Fruit fly (Drosophila melanogaster) whole organism, embryonic: ENCODE results near the gene BTBD9.
A peak's percentile ranks its signal among the peaks of the same experiment; 100 is the strongest.

Experiments
- B-H1 ChIP-seq: fragments of 200-800 bp; sonication (Bioruptor generic); IDR thresholded peaks from 3 replicates; pipeline ENCODE4 v1.3.6; 2022; ENCODE audit warnings: missing biosample characterization, missing genetic modification characterization
- Blimp-1 ChIP-seq: fragments of 200-800 bp; sonication (Bioruptor generic); optimal IDR thresholded peaks from 3 replicates; lab custom pipeline; 2018; ENCODE audit warnings: missing biosample characterization, missing genetic modification characterization, mild to moderate bottlenecking, moderate library complexity, missing genetic modification reagents
- CG1024 ChIP-seq: fragments of 200-800 bp; sonication (Bioruptor generic); IDR thresholded peaks from 2 replicates; pipeline ENCODE4 v1.3.6; 2022; ENCODE audit warnings: missing biosample characterization, missing genetic modification characterization
- CG11456 ChIP-seq: fragments of 200-800 bp; sonication (Bioruptor generic); IDR thresholded peaks from 3 replicates; pipeline ENCODE4 v1.3.6; 2022; ENCODE audit warnings: missing biosample characterization, missing genetic modification characterization
- CG13296 ChIP-seq: fragments of 200-800 bp; sonication (Bioruptor generic); optimal IDR thresholded peaks from 3 replicates; lab custom pipeline; 2018; ENCODE audit warnings: missing biosample characterization, mild to moderate bottlenecking, missing genetic modification characterization
- CG14441 ChIP-seq: fragments of 200-800 bp; sonication (Bioruptor generic); IDR thresholded peaks from 2 replicates; pipeline ENCODE4 v1.3.6; 2022; ENCODE audit warnings: missing biosample characterization, missing genetic modification characterization
- CG14965 ChIP-seq: fragments of 200-800 bp; sonication (Bioruptor generic); optimal IDR thresholded peaks from 2 replicates; lab custom pipeline; 2016; ENCODE audit warnings: missing biosample characterization, missing genetic modification characterization, borderline replicate concordance
- CG16815 ChIP-seq: fragments of 200-800 bp; sonication (Bioruptor generic); optimal IDR thresholded peaks from 3 replicates; lab custom pipeline; 2017; ENCODE audit warnings: missing biosample characterization, mild to moderate bottlenecking, missing genetic modification characterization
- CG17568 ChIP-seq: fragments of 200-800 bp; sonication (Bioruptor generic); optimal IDR thresholded peaks from 2 replicates; lab custom pipeline; 2018; ENCODE audit warnings: missing biosample characterization, mild to moderate bottlenecking, missing genetic modification characterization, moderate library complexity
- CG17802 ChIP-seq: fragments of 200-800 bp; sonication (Bioruptor generic); optimal IDR thresholded peaks from 2 replicates; lab custom pipeline; 2018; ENCODE audit warnings: missing biosample characterization, mild to moderate bottlenecking, missing genetic modification characterization, moderate library complexity
- CG2116 ChIP-seq: fragments of 200-800 bp; sonication (Bioruptor generic); optimal IDR thresholded peaks from 3 replicates; lab custom pipeline; 2018; ENCODE audit warnings: missing biosample characterization, mild to moderate bottlenecking, missing genetic modification characterization
- CG2129 ChIP-seq: fragments of 200-800 bp; sonication (Bioruptor generic); IDR thresholded peaks from 2 replicates; pipeline ENCODE4 v1.3.6; 2022; ENCODE audit warnings: missing biosample characterization, missing genetic modification characterization; ENCODE audit not compliant: partially characterized antibody
- CG4730 ChIP-seq: fragments of 200-800 bp; sonication (Bioruptor generic); IDR thresholded peaks from 2 replicates; pipeline ENCODE4 v1.3.6; 2022; ENCODE audit warnings: missing biosample characterization, missing genetic modification characterization
- CG8290 ChIP-seq, 3 experiments: fragments of 200-800 bp; sonication (Bioruptor generic); optimal IDR thresholded peaks; 2 replicates each; lab custom pipeline; 2016 to 2019; ENCODE audit warnings: missing biosample characterization in 3 of 3, missing genetic modification characterization in 3 of 3, mild to moderate bottlenecking in 2 of 3, moderate library complexity in 1 of 3
- CG8478 ChIP-seq: fragments of >200 bp; optimal IDR thresholded peaks from 2 replicates; lab custom pipeline; 2018
- CG9609 ChIP-seq: fragments of 200-800 bp; sonication (Bioruptor generic); optimal IDR thresholded peaks from 3 replicates; lab custom pipeline; 2016; ENCODE audit warnings: missing biosample characterization, missing genetic modification characterization
- CG9727 ChIP-seq: fragments of 200-800 bp; sonication (Bioruptor generic); optimal IDR thresholded peaks from 3 replicates; lab custom pipeline; 2017; ENCODE audit warnings: missing biosample characterization, mild to moderate bottlenecking, missing genetic modification characterization
- D19A ChIP-seq: fragments of 200-800 bp; optimal IDR thresholded peaks from 3 replicates; lab custom pipeline; 2019; ENCODE audit warnings: missing biosample characterization, mild to moderate bottlenecking, missing genetic modification characterization, moderate library complexity
- Dek ChIP-seq: fragments of 200-800 bp; sonication (Bioruptor generic); optimal IDR thresholded peaks from 3 replicates; lab custom pipeline; 2019; ENCODE audit warnings: missing biosample characterization, mild to moderate bottlenecking, missing genetic modification characterization, moderate library complexity
- Doc3 ChIP-seq: fragments of 200-800 bp; sonication (Bioruptor generic); IDR thresholded peaks from 3 replicates; pipeline ENCODE4 v1.3.6; 2022; ENCODE audit warnings: missing biosample characterization, missing genetic modification characterization; ENCODE audit not compliant: partially characterized antibody
- E2f1 ChIP-seq: fragments of 200-800 bp; sonication (Bioruptor generic); IDR thresholded peaks from 2 replicates; pipeline ENCODE4 v1.3.6; 2022; ENCODE audit warnings: missing biosample characterization, missing genetic modification characterization
- ERR ChIP-seq: fragments of 200-800 bp; sonication (Bioruptor generic); optimal IDR thresholded peaks from 2 replicates; lab custom pipeline; 2016; ENCODE audit warnings: missing biosample characterization, missing genetic modification characterization
- Fer2 ChIP-seq: fragments of 200-800 bp; sonication (Bioruptor generic); optimal IDR thresholded peaks from 2 replicates; lab custom pipeline; 2018; ENCODE audit warnings: missing biosample characterization, mild to moderate bottlenecking, missing genetic modification characterization, moderate library complexity
- H2.0 ChIP-seq: fragments of 200-800 bp; sonication (Bioruptor generic); IDR thresholded peaks from 2 replicates; pipeline ENCODE4 v1.3.6; 2022; ENCODE audit warnings: missing biosample characterization, missing genetic modification characterization
- Hsf ChIP-seq: fragments of 200-800 bp; sonication (Bioruptor generic); optimal IDR thresholded peaks from 3 replicates; lab custom pipeline; 2016; ENCODE audit warnings: missing biosample characterization, missing genetic modification characterization
- Max ChIP-seq: fragments of 200-800 bp; sonication (Bioruptor generic); optimal IDR thresholded peaks from 2 replicates; lab custom pipeline; 2016; ENCODE audit warnings: missing biosample characterization, mild to moderate bottlenecking, missing genetic modification characterization
- Scr ChIP-seq: fragments of 200-800 bp; sonication (Bioruptor generic); IDR thresholded peaks from 2 replicates; pipeline ENCODE4 v1.3.6; 2022; ENCODE audit warnings: missing biosample characterization, missing genetic modification characterization; ENCODE audit not compliant: partially characterized antibody
- Sin3A ChIP-seq: fragments of >200 bp; optimal IDR thresholded peaks from 2 replicates; lab custom pipeline; 2018
- Spps ChIP-seq: fragments of 200-800 bp; sonication (Bioruptor generic); optimal IDR thresholded peaks from 2 replicates; lab custom pipeline; 2018; ENCODE audit warnings: missing biosample characterization, mild to moderate bottlenecking, missing genetic modification characterization
- Tbp ChIP-seq: fragments of >200 bp; optimal IDR thresholded peaks from 2 replicates; lab custom pipeline; 2018; ENCODE audit warnings: missing biosample characterization, missing genetic modification characterization
- Xbp1 ChIP-seq: fragments of 200-800 bp; sonication (Bioruptor generic); optimal IDR thresholded peaks from 3 replicates; lab custom pipeline; 2016; ENCODE audit warnings: missing biosample characterization, mild to moderate bottlenecking, missing genetic modification characterization
- cas ChIP-seq: fragments of 200-800 bp; sonication (Bioruptor generic); IDR thresholded peaks from 2 replicates; pipeline ENCODE4 v1.3.6; 2022; ENCODE audit warnings: missing biosample characterization, missing genetic modification characterization
- crp ChIP-seq, 2 experiments: fragments of 200-800 bp; sonication (Bioruptor generic); optimal IDR thresholded peaks; 2 replicates in 1 of 2; 3 replicates in 1 of 2; lab custom pipeline; 2017; ENCODE audit warnings: missing biosample characterization in 2 of 2, missing genetic modification characterization in 2 of 2, mild to moderate bottlenecking in 1 of 2, moderate library complexity in 1 of 2
- fd3F ChIP-seq: fragments of 200-800 bp; sonication (Bioruptor generic); optimal IDR thresholded peaks from 2 replicates; lab custom pipeline; 2018; ENCODE audit warnings: missing biosample characterization, mild to moderate bottlenecking, missing genetic modification characterization, moderate library complexity
- gfzf ChIP-seq: fragments of 200-800 bp; sonication (Bioruptor generic); optimal IDR thresholded peaks from 2 replicates; lab custom pipeline; 2016; ENCODE audit warnings: missing biosample characterization, mild to moderate bottlenecking, missing genetic modification characterization, moderate library complexity
- grau ChIP-seq: fragments of 200-800 bp; optimal IDR thresholded peaks from 3 replicates; lab custom pipeline; 2019; ENCODE audit warnings: missing biosample characterization, mild to moderate bottlenecking, missing genetic modification characterization, moderate library complexity
- hth ChIP-seq: fragments of >200 bp; optimal IDR thresholded peaks from 2 replicates; lab custom pipeline; 2017; ENCODE audit warnings: inconsistent platforms
- insv ChIP-seq, 2 experiments: fragments of 200-800 bp; sonication (Bioruptor generic); optimal IDR thresholded peaks; 3 replicates each; lab custom pipeline; 2016 to 2018; ENCODE audit warnings: missing biosample characterization in 2 of 2, missing genetic modification characterization in 2 of 2
- jumu ChIP-seq: fragments of 200-800 bp; sonication (Bioruptor generic); optimal IDR thresholded peaks from 3 replicates; lab custom pipeline; 2016; ENCODE audit warnings: missing biosample characterization, missing genetic modification characterization
- kah ChIP-seq: fragments of 200-800 bp; sonication (Bioruptor generic); optimal IDR thresholded peaks from 2 replicates; lab custom pipeline; 2018; ENCODE audit warnings: missing biosample characterization, mild to moderate bottlenecking, missing genetic modification characterization
- ken ChIP-seq: fragments of 200-800 bp; sonication (Bioruptor generic); IDR thresholded peaks from 3 replicates; pipeline ENCODE4 v1.3.6; 2022; ENCODE audit warnings: missing biosample characterization, missing genetic modification characterization
- kni ChIP-seq: fragments of 200-800 bp; sonication (Bioruptor generic); optimal IDR thresholded peaks from 3 replicates; lab custom pipeline; 2017; ENCODE audit warnings: mild to moderate bottlenecking, missing biosample characterization, missing genetic modification reagents, missing genetic modification characterization
- knrl ChIP-seq: fragments of 200-800 bp; sonication (Bioruptor generic); IDR thresholded peaks from 3 replicates; pipeline ENCODE4 v1.3.6; 2022; ENCODE audit warnings: missing biosample characterization, missing genetic modification characterization; ENCODE audit not compliant: partially characterized antibody
- row ChIP-seq: fragments of 200-800 bp; sonication (Bioruptor generic); IDR thresholded peaks from 3 replicates; pipeline ENCODE4 v1.3.6; 2022; ENCODE audit warnings: missing biosample characterization, missing genetic modification characterization
- sc ChIP-seq, 3 experiments: fragments of >200 bp in 2 of 3; fragments of 200-800 bp in 1 of 3; sonication (Bioruptor generic) in 1 of 3; optimal IDR thresholded peaks; 2 replicates in 2 of 3; 3 replicates in 1 of 3; lab custom pipeline; 2017; ENCODE audit warnings: mild to moderate bottlenecking in 1 of 3, missing biosample characterization in 1 of 3, missing genetic modification characterization in 1 of 3, missing genetic modification reagents in 1 of 3
- wdn ChIP-seq: fragments of 200-800 bp; sonication (Bioruptor generic); IDR thresholded peaks from 2 replicates; pipeline ENCODE4 v1.3.6; 2022; ENCODE audit warnings: missing biosample characterization, missing genetic modification characterization
- zen ChIP-seq: fragments of 200-800 bp; sonication (Bioruptor generic); optimal IDR thresholded peaks from 3 replicates; lab custom pipeline; 2018; ENCODE audit warnings: missing biosample characterization, mild to moderate bottlenecking, missing genetic modification characterization, moderate library complexity
- zen2 ChIP-seq: fragments of 200-800 bp; sonication (Bioruptor generic); IDR thresholded peaks from 3 replicates; pipeline ENCODE4 v1.3.6; 2022; ENCODE audit warnings: missing biosample characterization, missing genetic modification characterization; ENCODE audit not compliant: partially characterized antibody

The BTBD9 gene

dm6 chrX:10802457-10803378, 34.4 kb downstream of the BTBD9 start (continued):
- TF ChIP-seq row (GFP tag; lab: Robert Waterston, UW) (peak; percentile 75), Blimp-1 (peak; percentile 67), CG2116 (peak; percentile 32), Xbp1 (GFP tag; lab: Kevin White, UChicago) (peak; percentile 32), cas (GFP tag; lab: Robert Waterston, UW) (no peak), CG17802 (tag; lab: Kevin White, UChicago) (no peak), B-H1 (peak; percentile 27; the same call in 1 of the 3 replicates), CG9727 (GFP tag; lab: Kevin White, UChicago) (peak; percentile 61), zen (tag; lab: Kevin White, UChicago) (peak; percentile 23), ERR (GFP tag; lab: Kevin White, UChicago) (no peak), Fer2 (tag; lab: Kevin White, UChicago) (peak; percentile 11), CG14965 (GFP tag; lab: Kevin White, UChicago) (no peak), CG13296 (peak; percentile 58), Spps (tag; lab: Kevin White, UChicago) (peak; percentile 8), wdn (GFP tag; lab: Robert Waterston, UW) (no peak), CG14441 (GFP tag; lab: Robert Waterston, UW) (peak; percentile 42; the same call in 1 of the 2 replicates), CG4730 (no peak), Tbp (GFP tag; lab: Kevin White, UChicago) (no peak), kah (GFP tag; lab: Kevin White, UChicago) (peak; percentile 17), gfzf (GFP tag; lab: Kevin White, UChicago) (no peak), Max (no peak), CG11456 (GFP tag; lab: Robert Waterston, UW) (no peak), sc (optimal IDR thresholded peaks at IDR 0.05; lab: Kevin White, UChicago) (no peak), sc (GFP tag; optimal IDR thresholded peaks at IDR 0.05; lab: Kevin White, UChicago) (peak; percentile 61), Doc3 (GFP tag; lab: Robert Waterston, UW) (no peak), E2f1 (GFP tag; lab: Robert Waterston, UW) (peak; percentile 45; the same call in 1 of the 2 replicates), zen2 (GFP tag; lab: Robert Waterston, UW) (no peak), jumu (GFP tag; lab: Kevin White, UChicago) (no peak), knrl (no peak), CG16815 (GFP tag; lab: Kevin White, UChicago) (no peak), insv (GFP tag; optimal IDR thresholded peaks at IDR 0.05; lab: Kevin White, UChicago) (no peak), hth (lab: Kevin White, UChicago) (no peak), CG2129 (GFP tag; lab: Robert Waterston, UW) (no peak), H2.0 (GFP tag; lab: Robert Waterston, UW) (no peak), kni (GFP tag; lab: Kevin White, UChicago) (no peak), Sin3A (lab: Kevin White, UChicago) (no peak), CG9609 (GFP tag; lab: Kevin White, UChicago) (no peak), D19A (tag; lab: Kevin White, UChicago) (peak; percentile 78), CG8290 (GFP tag; optimal IDR thresholded peaks at IDR 0.05; lab: Kevin White, UChicago) (no peak), CG8290 (tag; optimal IDR thresholded peaks at IDR 0.05; lab: Kevin White, UChicago) (no peak), CG1024 (no peak), Hsf (GFP tag; lab: Kevin White, UChicago) (no peak), CG8478 (lab: Kevin White, UChicago) (no peak), crp (GFP tag; optimal IDR thresholded peaks at IDR 0.05; lab: Kevin White, UChicago) (no peak), Dek (tag; lab: Kevin White, UChicago) (peak; percentile 46), ken (no peak), CG17568 (no peak), Scr (GFP tag; lab: Robert Waterston, UW) (no peak), grau (peak; percentile 79), fd3F (GFP tag; lab: Kevin White, UChicago) (peak; percentile 52)
